Worm (Caenorhabditis elegans): ENCODE results near the gene K01A12.4.

K01A12.4 gene

ce11 chrX:8660909-8661308 lies 50.2 kb downstream of the K01A12.4 start:
- TF ChIP-seq fkh-8 (tag; optimal IDR thresholded peaks at IDR 0.05): no peak
- no peak for TF ChIP-seq efl-1 (optimal IDR thresholded peaks at IDR 0.05)
- peak in 1 of 2 experiments; percentile 41 for TF ChIP-seq efl-1 (GFP tag; optimal IDR thresholded peaks at IDR 0.05 in 1 of 2)

Measured in whole organism, L1 larva.